Worm (Caenorhabditis elegans) whole organism, mixed stage, embryonic: ENCODE data around the gene K02G10.15.

ENCODE experiments used
- ceh-39 ChIP-seq: fragments of 150-350 bp; optimal IDR thresholded peaks from 2 replicates; lab custom pipeline; 2014; ENCODE audit warnings: missing biosample characterization, missing genetic modification characterization
- ces-1 ChIP-seq: fragments of 150-350 bp; optimal IDR thresholded peaks from 2 replicates; lab custom pipeline; 2014; ENCODE audit warnings: missing biosample characterization, missing genetic modification reagents, missing genetic modification characterization
- elt-1 ChIP-seq: sonication (generic microtip); optimal IDR thresholded peaks from 2 replicates; lab custom pipeline; 2017; ENCODE audit warnings: missing genetic modification characterization, mild to moderate bottlenecking, missing compliant biosample characterization, antibody characterized with exemption, moderate library complexity, borderline replicate concordance; ENCODE audit not compliant: insufficient read depth
- elt-3 ChIP-seq: fragments of 150-350 bp; optimal IDR thresholded peaks from 2 replicates; lab custom pipeline; 2014; ENCODE audit warnings: missing biosample characterization, missing genetic modification characterization
- lin-13 ChIP-seq: fragments of 150-350 bp; optimal IDR thresholded peaks from 2 replicates; lab custom pipeline; 2014; ENCODE audit warnings: missing biosample characterization, missing genetic modification characterization
- nhr-12 ChIP-seq: fragments of 150-350 bp; optimal IDR thresholded peaks from 2 replicates; lab custom pipeline; 2014; ENCODE audit warnings: missing biosample characterization, missing genetic modification characterization
- nhr-237 ChIP-seq: fragments of 150-350 bp; optimal IDR thresholded peaks from 2 replicates; lab custom pipeline; 2014; ENCODE audit warnings: missing biosample characterization, missing genetic modification characterization
- nhr-76 ChIP-seq: sonication (generic microtip); optimal IDR thresholded peaks from 2 replicates; lab custom pipeline; 2017; ENCODE audit warnings: missing biosample characterization, missing genetic modification characterization
- snpc-4 ChIP-seq: fragments of 150-350 bp; optimal IDR thresholded peaks from 2 replicates; lab custom pipeline; 2014; ENCODE audit warnings: missing biosample characterization, missing genetic modification characterization
- tbx-8 ChIP-seq: fragments of 200-800 bp; sonication (Bioruptor generic); optimal IDR thresholded peaks from 2 replicates; lab custom pipeline; 2018; ENCODE audit warnings: mild to moderate bottlenecking, missing genetic modification characterization, moderate library complexity, missing compliant biosample characterization
- unc-39 ChIP-seq: fragments of 150-350 bp; optimal IDR thresholded peaks from 2 replicates; lab custom pipeline; 2014; ENCODE audit warnings: missing biosample characterization, missing genetic modification characterization
- unc-62 ChIP-seq: fragments of 150-350 bp; optimal IDR thresholded peaks from 2 replicates; lab custom pipeline; 2014; ENCODE audit warnings: missing biosample characterization, missing genetic modification reagents, missing genetic modification characterization

DNA sequence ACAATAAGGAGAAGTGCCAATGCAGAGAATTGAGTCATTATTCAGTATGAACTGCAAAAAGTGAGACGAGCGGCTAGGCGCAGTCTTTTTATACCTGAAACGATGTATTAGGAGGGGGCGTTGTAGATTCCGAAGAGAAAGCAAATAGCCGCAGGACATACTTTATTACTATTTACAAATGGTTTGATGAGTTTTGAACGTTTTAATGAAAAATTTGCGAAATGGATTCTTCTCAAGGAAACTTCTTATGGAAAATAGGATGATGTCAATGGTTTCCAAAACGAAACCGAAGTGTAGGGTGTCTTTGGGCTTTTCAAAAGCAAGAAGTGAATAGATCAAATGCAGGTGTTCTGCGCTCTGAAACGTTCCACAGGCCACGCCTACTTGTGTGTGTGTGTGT is 4.5 kb downstream of the K02G10.15 start, which contains the start of gene flp-11:
- TF ChIP-seq elt-1 (tag; lab: Kevin White, UChicago) (no peak), ceh-39 (tag; lab: Kevin White, UChicago) (no peak), elt-3 (no peak), ces-1 (GFP tag; lab: Kevin White, UChicago) (no peak), lin-13 (tag; lab: Kevin White, UChicago) (no peak), nhr-237 (tag; lab: Kevin White, UChicago) (no peak), unc-62 (GFP tag; lab: Kevin White, UChicago) (no peak), nhr-76 (no peak), snpc-4 (tag; lab: Kevin White, UChicago) (no peak), tbx-8 (no peak), nhr-12 (tag; lab: Kevin White, UChicago) (no peak), unc-39 (tag; lab: Kevin White, UChicago) (no peak)
